Worm (Caenorhabditis elegans) whole organism, young adult: ENCODE results near the gene F42A10.5.

ENCODE experiments used
- F22D6.2 ChIP-seq: sonication (generic microtip); optimal IDR thresholded peaks from 2 replicates; lab custom pipeline; 2016; ENCODE audit warnings: mild to moderate bottlenecking, missing genetic modification characterization, missing compliant biosample characterization
- F23B12.7 ChIP-seq: sonication (generic microtip); optimal IDR thresholded peaks from 2 replicates; lab custom pipeline; 2017; ENCODE audit warnings: missing genetic modification characterization, mild to moderate bottlenecking, missing compliant biosample characterization, antibody characterized with exemption, moderate library complexity; ENCODE audit not compliant: insufficient read depth
- F37B4.10 ChIP-seq: fragments of 200-800 bp; sonication (Bioruptor generic); IDR thresholded peaks from 2 replicates; pipeline ENCODE4 v1.3.6; 2022; ENCODE audit warnings: missing genetic modification characterization, missing compliant biosample characterization
- F49E8.2 ChIP-seq: sonication (generic microtip); optimal IDR thresholded peaks from 3 replicates; lab custom pipeline; 2017; ENCODE audit warnings: missing genetic modification characterization, mild to moderate bottlenecking, missing compliant biosample characterization, antibody characterized with exemption, moderate library complexity; ENCODE audit not compliant: insufficient read depth
- F57C9.4 ChIP-seq: sonication (generic microtip); optimal IDR thresholded peaks from 2 replicates; lab custom pipeline; 2017; ENCODE audit warnings: mild to moderate bottlenecking, missing genetic modification characterization, missing compliant biosample characterization
- K11D2.4 ChIP-seq: fragments of 200-800 bp; sonication (Bioruptor generic); IDR thresholded peaks from 2 replicates; pipeline ENCODE4 v1.3.6; 2022; ENCODE audit warnings: missing genetic modification reagents, missing genetic modification characterization, missing compliant biosample characterization
- Y53F4B.3 ChIP-seq: fragments of 200-800 bp; sonication (Bioruptor generic); IDR thresholded peaks from 2 replicates; pipeline ENCODE4 v1.3.6; 2022; ENCODE audit warnings: missing genetic modification reagents, missing genetic modification characterization, missing compliant biosample characterization
- akir-1 ChIP-seq: fragments of 200-800 bp; sonication (Bioruptor generic); optimal IDR thresholded peaks from 2 replicates; lab custom pipeline; 2018; ENCODE audit warnings: mild to moderate bottlenecking, missing genetic modification characterization, moderate library complexity, missing compliant biosample characterization
- aptf-2 ChIP-seq: fragments of 200-800 bp; sonication (Bioruptor generic); conservative IDR thresholded peaks from 2 replicates; pipeline ENCODE4 v1.3.6; 2022; ENCODE audit warnings: missing genetic modification reagents, missing genetic modification characterization, missing compliant biosample characterization
- aptf-3 ChIP-seq: fragments of 200-800 bp; sonication (Bioruptor generic); IDR thresholded peaks from 2 replicates; pipeline ENCODE4 v1.3.6; 2022; ENCODE audit warnings: missing genetic modification characterization, missing compliant biosample characterization
- attf-3 ChIP-seq: fragments of 200-800 bp; sonication (Bioruptor generic); conservative IDR thresholded peaks from 2 replicates; pipeline ENCODE4 v1.3.6; 2022; ENCODE audit warnings: missing genetic modification reagents, missing genetic modification characterization, missing compliant biosample characterization
- attf-5 ChIP-seq: fragments of 200-800 bp; sonication (Bioruptor generic); optimal IDR thresholded peaks from 2 replicates; lab custom pipeline; 2018; ENCODE audit warnings: mild to moderate bottlenecking, missing genetic modification characterization, missing compliant biosample characterization
- ccch-3 ChIP-seq: fragments of 200-800 bp; sonication (Bioruptor generic); optimal IDR thresholded peaks from 2 replicates; lab custom pipeline; 2018; ENCODE audit warnings: mild to moderate bottlenecking, missing genetic modification characterization, missing compliant biosample characterization
- cebp-1 ChIP-seq, 2 experiments: fragments of 200-800 bp in 1 of 2; sonication (Bioruptor generic) in 1 of 2; sonication (generic microtip) in 1 of 2; IDR thresholded peaks in 1 of 2; optimal IDR thresholded peaks in 1 of 2; 2 replicates each; pipeline versions ENCODE4 v1.3.6 to Lab custom; 2017 to 2022; ENCODE audit warnings: missing compliant biosample characterization in 2 of 2, missing genetic modification characterization in 2 of 2, mild to moderate bottlenecking in 1 of 2, missing genetic modification reagents in 1 of 2, moderate library complexity in 1 of 2
- cebp-2 ChIP-seq: fragments of 200-800 bp; sonication (Bioruptor generic); IDR thresholded peaks from 2 replicates; pipeline ENCODE4 v1.3.6; 2022; ENCODE audit warnings: missing genetic modification characterization, missing compliant biosample characterization
- ceh-100 ChIP-seq: fragments of 200-800 bp; sonication (Bioruptor generic); IDR thresholded peaks from 2 replicates; pipeline ENCODE4 v1.3.6; 2022; ENCODE audit warnings: missing genetic modification reagents, missing genetic modification characterization, missing compliant biosample characterization
- ceh-27 ChIP-seq: fragments of 200-800 bp; sonication (Bioruptor generic); optimal IDR thresholded peaks from 2 replicates; lab custom pipeline; 2018; ENCODE audit warnings: mild to moderate bottlenecking, missing genetic modification characterization, moderate library complexity, missing compliant biosample characterization
- dox-1 ChIP-seq: fragments of 200-800 bp; sonication (Bioruptor generic); IDR thresholded peaks from 2 replicates; pipeline ENCODE4 v1.3.6; 2022; ENCODE audit warnings: missing genetic modification reagents, missing genetic modification characterization, missing compliant biosample characterization
- dpff-1 ChIP-seq: sonication (generic microtip); optimal IDR thresholded peaks from 2 replicates; lab custom pipeline; 2017; ENCODE audit warnings: mild to moderate bottlenecking, missing genetic modification characterization, missing compliant biosample characterization
- dpl-1 ChIP-seq: fragments of 150-350 bp; optimal IDR thresholded peaks from 2 replicates; lab custom pipeline; 2014; ENCODE audit warnings: missing biosample characterization, missing genetic modification reagents, missing genetic modification characterization
- egl-44 ChIP-seq: fragments of 200-800 bp; sonication (Bioruptor generic); IDR thresholded peaks from 2 replicates; pipeline ENCODE4 v1.3.6; 2022; ENCODE audit warnings: missing genetic modification reagents, missing genetic modification characterization, missing compliant biosample characterization
- egrh-3 ChIP-seq: fragments of 200-800 bp; sonication (Bioruptor generic); IDR thresholded peaks from 2 replicates; pipeline ENCODE4 v1.3.6; 2022; ENCODE audit warnings: missing genetic modification reagents, missing genetic modification characterization, missing compliant biosample characterization
- fkh-3 ChIP-seq: sonication (generic microtip); optimal IDR thresholded peaks from 2 replicates; lab custom pipeline; 2016; ENCODE audit warnings: mild to moderate bottlenecking, missing genetic modification characterization, missing compliant biosample characterization
- hmg-20 ChIP-seq: fragments of 200-800 bp; sonication (Bioruptor generic); IDR thresholded peaks from 2 replicates; pipeline ENCODE4 v1.3.6; 2022; ENCODE audit warnings: missing genetic modification reagents, missing genetic modification characterization, missing compliant biosample characterization
- hsf-1 ChIP-seq: fragments of 200-800 bp; sonication (Bioruptor generic); IDR thresholded peaks from 2 replicates; pipeline ENCODE4 v1.3.6; 2022; ENCODE audit warnings: missing genetic modification reagents, missing genetic modification characterization, missing compliant biosample characterization
- lag-1 ChIP-seq: fragments of 200-800 bp; sonication (Bioruptor generic); IDR thresholded peaks from 2 replicates; pipeline ENCODE4 v1.3.6; 2022; ENCODE audit warnings: missing genetic modification reagents, missing genetic modification characterization, missing compliant biosample characterization
- lsl-1 ChIP-seq: fragments of 200-800 bp; sonication (Bioruptor generic); optimal IDR thresholded peaks from 2 replicates; lab custom pipeline; 2018; ENCODE audit warnings: mild to moderate bottlenecking, missing genetic modification characterization, moderate library complexity, missing compliant biosample characterization
- madf-10 ChIP-seq: sonication (generic microtip); optimal IDR thresholded peaks from 2 replicates; lab custom pipeline; 2016; ENCODE audit warnings: mild to moderate bottlenecking, missing genetic modification characterization, missing compliant biosample characterization
- madf-8 ChIP-seq: fragments of 200-800 bp; sonication (Bioruptor generic); conservative IDR thresholded peaks from 2 replicates; pipeline ENCODE4 v1.3.6; 2022; ENCODE audit warnings: missing genetic modification reagents, missing genetic modification characterization, missing compliant biosample characterization
- mel-28 ChIP-seq: sonication (generic microtip); optimal IDR thresholded peaks from 2 replicates; lab custom pipeline; 2016; ENCODE audit warnings: borderline replicate concordance, mild to moderate bottlenecking, missing genetic modification characterization, missing compliant biosample characterization
- nfya-1 ChIP-seq: sonication (generic microtip); optimal IDR thresholded peaks from 2 replicates; lab custom pipeline; 2017; ENCODE audit warnings: antibody characterized with exemption, missing compliant biosample characterization, missing genetic modification characterization, borderline replicate concordance; ENCODE audit not compliant: insufficient read depth
- nhr-27 ChIP-seq: fragments of 200-800 bp; sonication (Bioruptor generic); optimal IDR thresholded peaks from 2 replicates; lab custom pipeline; 2018; ENCODE audit warnings: mild to moderate bottlenecking, missing genetic modification characterization, moderate library complexity, missing compliant biosample characterization
- nhr-90 ChIP-seq: sonication (generic microtip); optimal IDR thresholded peaks from 2 replicates; lab custom pipeline; 2016; ENCODE audit warnings: missing genotype, mild to moderate bottlenecking, missing genetic modification characterization, missing compliant biosample characterization
- pbrm-1 ChIP-seq: fragments of 200-800 bp; sonication (Bioruptor generic); IDR thresholded peaks from 2 replicates; pipeline ENCODE4 v1.3.6; 2022; ENCODE audit warnings: missing genetic modification reagents, missing genetic modification characterization, missing compliant biosample characterization
- rpc-1 ChIP-seq, 2 experiments: fragments of 150-350 bp in 1 of 2; sonication (generic microtip) in 1 of 2; optimal IDR thresholded peaks; 2 replicates each; lab custom pipeline; 2014 to 2018; ENCODE audit warnings: missing biosample characterization in 1 of 2, missing genetic modification characterization in 1 of 2, missing genetic modification reagents in 1 of 2, missing genotype in 1 of 2
- sdz-38 ChIP-seq: sonication (generic microtip); optimal IDR thresholded peaks from 2 replicates; lab custom pipeline; 2016; ENCODE audit warnings: missing genotype, missing genetic modification characterization, missing compliant biosample characterization
- snpc-1.1 ChIP-seq: sonication (generic microtip); optimal IDR thresholded peaks from 2 replicates; lab custom pipeline; 2017; ENCODE audit warnings: missing genetic modification characterization, mild to moderate bottlenecking, missing compliant biosample characterization, antibody characterized with exemption, moderate library complexity, missing genotype, missing genetic modification reagents; ENCODE audit not compliant: insufficient read depth
- snpc-4 ChIP-seq, 5 experiments: fragments of 150-350 bp in 1 of 5; sonication (generic microtip) in 4 of 5; optimal IDR thresholded peaks; 2 replicates each; lab custom pipeline; 2014 to 2018; ENCODE audit warnings: missing genetic modification characterization in 5 of 5, missing biosample characterization in 3 of 5, antibody characterized with exemption in 2 of 5, mild to moderate bottlenecking in 2 of 5, missing compliant biosample characterization in 2 of 5, missing genotype in 2 of 5, moderate library complexity in 2 of 5, missing genetic modification reagents in 1 of 5
- tbp1 ChIP-seq: fragments of 200-800 bp; sonication (Bioruptor generic); optimal IDR thresholded peaks from 2 replicates; lab custom pipeline; 2018; ENCODE audit warnings: mild to moderate bottlenecking, missing genetic modification characterization, missing compliant biosample characterization
- tbx-9 ChIP-seq: sonication (generic microtip); optimal IDR thresholded peaks from 2 replicates; lab custom pipeline; 2016; ENCODE audit warnings: borderline replicate concordance, missing genetic modification characterization, inconsistent platforms, missing compliant biosample characterization
- tlf-1 ChIP-seq: fragments of 200-800 bp; sonication (Bioruptor generic); optimal IDR thresholded peaks from 2 replicates; lab custom pipeline; 2018; ENCODE audit warnings: mild to moderate bottlenecking, missing genetic modification characterization, missing compliant biosample characterization
- unc-62 ChIP-seq: fragments of 150-350 bp; optimal IDR thresholded peaks from 2 replicates; lab custom pipeline; 2014; ENCODE audit warnings: missing biosample characterization, missing genetic modification reagents, missing genetic modification characterization
- xnd-1 ChIP-seq: sonication (generic microtip); optimal IDR thresholded peaks from 2 replicates; lab custom pipeline; 2016; ENCODE audit warnings: missing genotype, missing genetic modification reagents, missing genetic modification characterization, missing compliant biosample characterization
- ztf-22 ChIP-seq: fragments of 200-800 bp; sonication (Bioruptor generic); optimal IDR thresholded peaks from 2 replicates; lab custom pipeline; 2018; ENCODE audit warnings: mild to moderate bottlenecking, missing genetic modification characterization, moderate library complexity, missing compliant biosample characterization
- ztf-25 ChIP-seq: fragments of 200-800 bp; sonication (Bioruptor generic); IDR thresholded peaks from 2 replicates; pipeline ENCODE4 v1.3.6; 2022; ENCODE audit warnings: missing genetic modification reagents, missing genetic modification characterization, missing compliant biosample characterization
- ztf-3 ChIP-seq: fragments of 200-800 bp; sonication (Bioruptor generic); optimal IDR thresholded peaks from 2 replicates; lab custom pipeline; 2018; ENCODE audit warnings: mild to moderate bottlenecking, missing genetic modification characterization, missing compliant biosample characterization

F42A10.5 gene

ce11 chrIII:6149467-6150072, 23.7 kb downstream of the F42A10.5 start, which contains the start of the genes wht-7 and Y42G9A.1 (continued):
- no peak for TF ChIP-seq ceh-27
- no peak for TF ChIP-seq nhr-90
- no peak for TF ChIP-seq sdz-38 (tag; lab: Kevin White, UChicago)
- peak; percentile 15 for TF ChIP-seq tbp1 (GFP tag; lab: Kevin White, UChicago)
- no peak for TF ChIP-seq nfya-1
- TF ChIP-seq F37B4.10 (GFP tag; lab: Robert Waterston, UW): no peak
- no peak for TF ChIP-seq tbx-9 (tag; lab: Kevin White, UChicago)
- TF ChIP-seq dox-1 (GFP tag; lab: Robert Waterston, UW): peak; percentile 40; the same call in 1 of the 2 replicates
- no peak for TF ChIP-seq madf-10 (tag; lab: Kevin White, UChicago)
- no peak for TF ChIP-seq F23B12.7 (tag; lab: Kevin White, UChicago)
- no peak for TF ChIP-seq akir-1 (GFP tag; lab: Kevin White, UChicago)
- no peak for TF ChIP-seq dpff-1
- TF ChIP-seq F57C9.4 (tag; lab: Kevin White, UChicago): no peak
- peak; percentile 41; the same call in 1 of the 2 replicates for TF ChIP-seq attf-3 (GFP tag; lab: Robert Waterston, UW)
- TF ChIP-seq tlf-1: no peak
- TF ChIP-seq hmg-20 (GFP tag; lab: Robert Waterston, UW): no peak
- no peak for TF ChIP-seq ceh-100 (GFP tag; lab: Robert Waterston, UW)
- TF ChIP-seq F49E8.2 (tag; lab: Kevin White, UChicago): no peak
- TF ChIP-seq aptf-2: no peak
- no peak for TF ChIP-seq attf-5 (GFP tag; lab: Kevin White, UChicago)
- TF ChIP-seq snpc-4 (GFP tag; optimal IDR thresholded peaks at IDR 0.05; lab: Kevin White, UChicago): no peak
- no peak for TF ChIP-seq snpc-4 (tag; optimal IDR thresholded peaks at IDR 0.05; lab: Kevin White, UChicago)
- TF ChIP-seq snpc-1.1 (tag; lab: Kevin White, UChicago): no peak
- TF ChIP-seq unc-62 (GFP tag; lab: Kevin White, UChicago): no peak
- no peak for TF ChIP-seq ztf-22 (GFP tag; lab: Kevin White, UChicago)
- TF ChIP-seq nhr-27 (tag; lab: Kevin White, UChicago): no peak
- peak; percentile 28 for TF ChIP-seq dpl-1 (GFP tag; lab: Kevin White, UChicago)
- no peak for TF ChIP-seq F22D6.2 (tag; lab: Kevin White, UChicago)
- no peak for TF ChIP-seq fkh-3
- TF ChIP-seq lag-1: no peak
- TF ChIP-seq madf-8 (GFP tag; lab: Robert Waterston, UW): peak; percentile 54
- no peak for TF ChIP-seq pbrm-1
- no peak for TF ChIP-seq Y53F4B.3 (GFP tag; lab: Robert Waterston, UW)
- TF ChIP-seq xnd-1: peak; percentile 16
- no peak for TF ChIP-seq cebp-2 (GFP tag; lab: Robert Waterston, UW)
- no peak for TF ChIP-seq ztf-3
- no peak for TF ChIP-seq egl-44 (GFP tag; lab: Robert Waterston, UW)
- no peak for TF ChIP-seq cebp-1 (GFP tag; IDR thresholded peaks at IDR 0.05; lab: Robert Waterston, UW)
- no peak for TF ChIP-seq cebp-1 (tag; optimal IDR thresholded peaks at IDR 0.05; lab: Kevin White, UChicago)
- no peak for TF ChIP-seq aptf-3 (GFP tag; lab: Robert Waterston, UW)
- no peak for TF ChIP-seq ztf-25 (GFP tag; lab: Robert Waterston, UW)
- no peak for TF ChIP-seq mel-28 (tag; lab: Kevin White, UChicago)
- peak; percentile 40 for TF ChIP-seq lsl-1
- no peak for TF ChIP-seq egrh-3 (GFP tag; lab: Robert Waterston, UW)
- no peak for TF ChIP-seq K11D2.4 (GFP tag; lab: Robert Waterston, UW)
- no peak for TF ChIP-seq ccch-3
- no peak for TF ChIP-seq rpc-1 (optimal IDR thresholded peaks at IDR 0.05; lab: Kevin White, UChicago)
- TF ChIP-seq rpc-1 (tag; optimal IDR thresholded peaks at IDR 0.05; lab: Kevin White, UChicago): no peak
- no peak for TF ChIP-seq hsf-1
